Worm (Caenorhabditis elegans) whole organism, L1 larva: ENCODE results near the gene cfim-2.

Experiments used
- C04F5.9 ChIP-seq: sonication (generic microtip); optimal IDR thresholded peaks from 2 replicates; lab custom pipeline; 2016; ENCODE audit warnings: missing genetic modification characterization, missing compliant biosample characterization
- C16A3.4 ChIP-seq: fragments of 150-350 bp; optimal IDR thresholded peaks from 2 replicates; lab custom pipeline; 2014; ENCODE audit warnings: missing biosample characterization, missing genetic modification characterization
- C34B4.2 ChIP-seq: sonication (generic microtip); optimal IDR thresholded peaks from 2 replicates; lab custom pipeline; 2017; ENCODE audit warnings: mild to moderate bottlenecking, missing genetic modification characterization, missing compliant biosample characterization
- F16B12.6 ChIP-seq: fragments of 150-350 bp; optimal IDR thresholded peaks from 2 replicates; lab custom pipeline; 2014; ENCODE audit warnings: missing biosample characterization, missing genetic modification characterization
- aha-1 ChIP-seq: fragments of 150-350 bp; optimal IDR thresholded peaks from 2 replicates; lab custom pipeline; 2014; ENCODE audit warnings: missing biosample characterization, missing genetic modification characterization
- alr-1 ChIP-seq: fragments of 200-800 bp; sonication (Bioruptor generic); optimal IDR thresholded peaks from 2 replicates; lab custom pipeline; 2018; ENCODE audit warnings: borderline replicate concordance, mild to moderate bottlenecking, missing genetic modification characterization, missing compliant biosample characterization
- aly-2 ChIP-seq: fragments of 150-350 bp; optimal IDR thresholded peaks from 2 replicates; lab custom pipeline; 2014; ENCODE audit warnings: missing biosample characterization, missing genetic modification characterization
- ama-1 ChIP-seq: fragments of 150-350 bp; optimal IDR thresholded peaks from 2 replicates; lab custom pipeline; 2014
- blmp-1 ChIP-seq: fragments of 150-350 bp; optimal IDR thresholded peaks from 2 replicates; lab custom pipeline; 2014; ENCODE audit warnings: missing biosample characterization, missing genetic modification characterization
- ceh-63 ChIP-seq: fragments of 200-800 bp; sonication (Bioruptor generic); optimal IDR thresholded peaks from 2 replicates; lab custom pipeline; 2018; ENCODE audit warnings: mild to moderate bottlenecking, missing genetic modification characterization, missing compliant biosample characterization
- ceh-8 ChIP-seq: fragments of 200-800 bp; sonication (Bioruptor generic); optimal IDR thresholded peaks from 2 replicates; lab custom pipeline; 2018; ENCODE audit warnings: mild to moderate bottlenecking, missing genetic modification characterization, moderate library complexity, missing compliant biosample characterization
- ceh-82 ChIP-seq, 3 experiments: fragments of 150-350 bp in 1 of 3; sonication (generic microtip) in 2 of 3; optimal IDR thresholded peaks; 2 replicates each; lab custom pipeline; 2014 to 2017; ENCODE audit warnings: missing biosample characterization in 3 of 3, missing genetic modification characterization in 3 of 3
- dpl-1 ChIP-seq, 3 experiments: fragments of 150-350 bp in 2 of 3; sonication (generic microtip) in 1 of 3; optimal IDR thresholded peaks; 2 replicates each; lab custom pipeline; 2014 to 2017; ENCODE audit warnings: missing biosample characterization in 3 of 3, missing genetic modification characterization in 3 of 3, missing genetic modification reagents in 3 of 3
- dsc-1 ChIP-seq: sonication (generic microtip); optimal IDR thresholded peaks from 2 replicates; lab custom pipeline; 2016; ENCODE audit warnings: mild to moderate bottlenecking, missing genetic modification characterization, missing compliant biosample characterization
- efl-1 ChIP-seq, 4 experiments: fragments of 150-350 bp; optimal IDR thresholded peaks in 3 of 4; peaks in 1 of 4; 1 replicate in 1 of 4; 2 replicates in 3 of 4; lab custom pipeline; 2014; ENCODE audit warnings: missing biosample characterization in 2 of 4, missing genetic modification characterization in 2 of 4, missing genetic modification reagents in 2 of 4
- efl-3 ChIP-seq: fragments of 200-800 bp; sonication (Bioruptor generic); optimal IDR thresholded peaks from 2 replicates; lab custom pipeline; 2018; ENCODE audit warnings: mild to moderate bottlenecking, missing genetic modification characterization, missing compliant biosample characterization
- elt-2 ChIP-seq: sonication (generic microtip); optimal IDR thresholded peaks from 2 replicates; lab custom pipeline; 2016; ENCODE audit warnings: missing genetic modification characterization, mild to moderate bottlenecking, inconsistent platforms, missing compliant biosample characterization, missing genetic modification reagents
- elt-3 ChIP-seq, 6 experiments: fragments of 150-350 bp in 1 of 6; sonication (generic microtip); optimal IDR thresholded peaks; 2 replicates each; lab custom pipeline; 2017 to 2018; ENCODE audit warnings: missing biosample characterization in 6 of 6, missing genetic modification characterization in 6 of 6, inconsistent platforms in 1 of 6
- ets-5 ChIP-seq: fragments of 200-800 bp; sonication (Bioruptor generic); IDR thresholded peaks from 2 replicates; pipeline ENCODE4 v1.3.6; 2022; ENCODE audit warnings: missing genetic modification characterization, missing compliant biosample characterization
- fkh-10 ChIP-seq: sonication (generic microtip); optimal IDR thresholded peaks from 2 replicates; lab custom pipeline; 2017; ENCODE audit warnings: missing biosample characterization, missing genetic modification reagents, missing genetic modification characterization
- hpl-2 ChIP-seq: fragments of 150-350 bp; optimal IDR thresholded peaks from 2 replicates; lab custom pipeline; 2014; ENCODE audit warnings: missing biosample characterization, missing genetic modification reagents, missing genetic modification characterization
- isw-1 ChIP-seq: fragments of 200-800 bp; sonication (Bioruptor generic); IDR thresholded peaks from 2 replicates; pipeline ENCODE4 v1.3.6; 2022; ENCODE audit warnings: missing genetic modification characterization, missing compliant biosample characterization
- jun-1 ChIP-seq: fragments of 150-350 bp; optimal IDR thresholded peaks from 2 replicates; lab custom pipeline; 2014; ENCODE audit warnings: missing biosample characterization, missing genetic modification reagents, missing genetic modification characterization
- lin-13 ChIP-seq: fragments of 150-350 bp; optimal IDR thresholded peaks from 2 replicates; lab custom pipeline; 2014; ENCODE audit warnings: missing biosample characterization, missing genetic modification reagents, missing genetic modification characterization
- lin-35 ChIP-seq, 2 experiments: fragments of 150-350 bp; optimal IDR thresholded peaks; 2 replicates each; lab custom pipeline; 2014; ENCODE audit warnings: missing biosample characterization in 2 of 2, missing genetic modification characterization in 2 of 2, missing genetic modification reagents in 2 of 2
- lin-39 ChIP-seq: fragments of 150-350 bp; optimal IDR thresholded peaks from 2 replicates; lab custom pipeline; 2014; ENCODE audit warnings: missing biosample characterization, missing genetic modification reagents, missing genetic modification characterization
- lir-3 ChIP-seq: sonication (generic microtip); optimal IDR thresholded peaks from 2 replicates; lab custom pipeline; 2016; ENCODE audit warnings: mild to moderate bottlenecking, missing genetic modification characterization, moderate library complexity, missing compliant biosample characterization; ENCODE audit not compliant: poor library complexity
- mdl-1 ChIP-seq, 2 experiments: fragments of 150-350 bp; optimal IDR thresholded peaks; 2 replicates each; lab custom pipeline; 2014 to 2017; ENCODE audit warnings: missing biosample characterization in 2 of 2, missing genetic modification characterization in 2 of 2, inconsistent platforms in 1 of 2
- mep-1 ChIP-seq: fragments of 150-350 bp; optimal IDR thresholded peaks from 2 replicates; lab custom pipeline; 2014; ENCODE audit warnings: missing biosample characterization, missing genetic modification characterization
- nhr-20 ChIP-seq: sonication (generic microtip); optimal IDR thresholded peaks from 2 replicates; lab custom pipeline; 2016; ENCODE audit warnings: mild to moderate bottlenecking, missing genetic modification characterization, missing compliant biosample characterization
- nhr-237 ChIP-seq: fragments of 150-350 bp; optimal IDR thresholded peaks from 2 replicates; lab custom pipeline; 2014; ENCODE audit warnings: missing biosample characterization, missing genetic modification characterization
- nhr-28 ChIP-seq: fragments of 150-350 bp; optimal IDR thresholded peaks from 2 replicates; lab custom pipeline; 2014; ENCODE audit warnings: missing biosample characterization, missing genetic modification characterization
- nhr-47 ChIP-seq: sonication (generic microtip); optimal IDR thresholded peaks from 2 replicates; lab custom pipeline; 2016; ENCODE audit warnings: mild to moderate bottlenecking, missing genetic modification characterization, moderate library complexity, missing compliant biosample characterization
- nhr-71 ChIP-seq: sonication (generic microtip); optimal IDR thresholded peaks from 2 replicates; lab custom pipeline; 2016; ENCODE audit warnings: mild to moderate bottlenecking, missing genetic modification characterization, moderate library complexity, missing compliant biosample characterization
- nhr-84 ChIP-seq: sonication (generic microtip); optimal IDR thresholded peaks from 2 replicates; lab custom pipeline; 2017; ENCODE audit warnings: missing biosample characterization, missing genetic modification characterization
- nhr-85 ChIP-seq: sonication (generic microtip); peaks from one replicate; lab custom pipeline; 2016; ENCODE audit warnings: missing genetic modification characterization, inconsistent platforms, missing compliant biosample characterization
- nhr-90 ChIP-seq: sonication (generic microtip); optimal IDR thresholded peaks from 2 replicates; lab custom pipeline; 2016; ENCODE audit warnings: mild to moderate bottlenecking, missing genetic modification characterization, missing compliant biosample characterization; ENCODE audit not compliant: poor library complexity
- pax-3 ChIP-seq: fragments of 200-800 bp; sonication (Bioruptor generic); optimal IDR thresholded peaks from 2 replicates; lab custom pipeline; 2018; ENCODE audit warnings: mild to moderate bottlenecking, missing genetic modification characterization, moderate library complexity, missing compliant biosample characterization
- pqm-1 ChIP-seq: sonication (generic microtip); optimal IDR thresholded peaks from 3 replicates; lab custom pipeline; 2017; ENCODE audit warnings: missing biosample characterization, missing genetic modification characterization
- skn-1 ChIP-seq: fragments of 150-350 bp; optimal IDR thresholded peaks from 2 replicates; lab custom pipeline; 2014; ENCODE audit warnings: missing biosample characterization, missing genetic modification characterization
- snpc-4 ChIP-seq: fragments of 150-350 bp; optimal IDR thresholded peaks from 2 replicates; lab custom pipeline; 2014; ENCODE audit warnings: missing biosample characterization, missing genetic modification characterization
- snu-23 ChIP-seq: sonication (generic microtip); optimal IDR thresholded peaks from 2 replicates; lab custom pipeline; 2016; ENCODE audit warnings: missing genetic modification characterization, missing compliant biosample characterization
- sptf-1 ChIP-seq: fragments of 150-350 bp; optimal IDR thresholded peaks from 2 replicates; lab custom pipeline; 2014; ENCODE audit warnings: missing biosample characterization, missing genetic modification characterization
- tbx-2 ChIP-seq: sonication (generic microtip); optimal IDR thresholded peaks from 2 replicates; lab custom pipeline; 2016; ENCODE audit warnings: missing genetic modification characterization, missing compliant biosample characterization
- unc-30 ChIP-seq: sonication (generic microtip); optimal IDR thresholded peaks from 2 replicates; lab custom pipeline; 2017; ENCODE audit warnings: missing biosample characterization, missing genetic modification characterization
- unc-62 ChIP-seq: fragments of 150-350 bp; optimal IDR thresholded peaks from 2 replicates; lab custom pipeline; 2014; ENCODE audit warnings: missing biosample characterization, missing genetic modification reagents, missing genetic modification characterization
- unc-86 ChIP-seq: sonication (generic microtip); optimal IDR thresholded peaks from 2 replicates; lab custom pipeline; 2016; ENCODE audit warnings: missing genetic modification characterization, missing compliant biosample characterization
- vab-15 ChIP-seq: sonication (generic microtip); optimal IDR thresholded peaks from 2 replicates; lab custom pipeline; 2017; ENCODE audit warnings: missing genotype, mild to moderate bottlenecking, missing genetic modification characterization, missing compliant biosample characterization
- xbp-1 ChIP-seq: sonication (generic microtip); optimal IDR thresholded peaks from 2 replicates; lab custom pipeline; 2016; ENCODE audit warnings: missing genetic modification characterization, missing compliant biosample characterization
- zag-1 ChIP-seq: fragments of 150-350 bp; optimal IDR thresholded peaks from 2 replicates; lab custom pipeline; 2014; ENCODE audit warnings: missing biosample characterization, missing genetic modification characterization
- zip-4 ChIP-seq: fragments of 200-800 bp; sonication (Bioruptor generic); optimal IDR thresholded peaks from 2 replicates; lab custom pipeline; 2018; ENCODE audit warnings: mild to moderate bottlenecking, missing genetic modification characterization, moderate library complexity, missing compliant biosample characterization
- ztf-11 ChIP-seq, 2 experiments: sonication (generic microtip); optimal IDR thresholded peaks; 2 replicates each; lab custom pipeline; 2016 to 2017; ENCODE audit warnings: missing genetic modification characterization in 2 of 2, missing biosample characterization in 1 of 2, missing compliant biosample characterization in 1 of 2
- ztf-4 ChIP-seq: fragments of 150-350 bp; optimal IDR thresholded peaks from 2 replicates; lab custom pipeline; 2014; ENCODE audit warnings: missing biosample characterization, missing genetic modification characterization

Gene cfim-2

DNA sequence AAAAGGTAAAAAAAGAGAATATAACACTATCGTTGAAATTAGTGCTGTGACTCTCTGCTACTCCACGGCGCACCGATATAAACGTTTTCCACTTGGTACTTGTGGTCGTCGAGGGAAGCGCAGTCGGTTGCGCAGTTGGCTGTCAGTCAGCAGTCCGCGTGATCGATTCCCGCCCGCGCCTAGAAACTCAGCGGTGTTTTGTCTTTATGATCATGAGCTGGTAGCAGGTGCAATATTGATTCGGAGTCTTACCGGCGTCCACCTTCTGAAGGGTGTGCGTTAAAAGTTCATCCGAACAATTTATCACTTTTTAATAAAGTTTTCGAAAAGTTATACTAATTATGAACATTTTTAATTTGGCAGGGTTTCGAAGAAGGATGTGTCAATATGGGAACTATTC lies 969 bp downstream of the cfim-2 start:
- TF ChIP-seq elt-2 (tag; lab: Kevin White, UChicago) (peak; percentile 72), fkh-10 (GFP tag; lab: Kevin White, UChicago) (no peak), isw-1 (GFP tag; lab: Robert Waterston, UW) (no peak; the same call in 1 of the 2 replicates), unc-30 (tag; lab: Kevin White, UChicago) (no peak), mep-1 (tag; lab: Kevin White, UChicago) (peak; percentile 66), ama-1 (peak; percentile 44), skn-1 (tag; lab: Kevin White, UChicago) (peak; percentile 71), vab-15 (tag; lab: Kevin White, UChicago) (no peak), F16B12.6 (peak; percentile 2), zag-1 (tag; lab: Kevin White, UChicago) (no peak), lin-35 (GFP tag; optimal IDR thresholded peaks at IDR 0.05; lab: Kevin White, UChicago) (peak; percentile 52 to 81), nhr-28 (no peak), blmp-1 (tag; lab: Kevin White, UChicago) (no peak), lin-13 (GFP tag; lab: Kevin White, UChicago) (peak; percentile 49), mdl-1 (tag; optimal IDR thresholded peaks at IDR 0.05; lab: Kevin White, UChicago) (peak in 1 of 2 experiments; percentile 84), aly-2 (tag; lab: Kevin White, UChicago) (peak; percentile 50), hpl-2 (GFP tag; lab: Kevin White, UChicago) (peak; percentile 52), nhr-47 (peak; percentile 85), nhr-84 (no peak), ztf-4 (peak; percentile 64), ceh-63 (GFP tag; lab: Kevin White, UChicago) (no peak), pqm-1 (no peak), tbx-2 (peak; percentile 70), efl-3 (peak; percentile 24), jun-1 (tag; lab: Kevin White, UChicago) (peak; percentile 61), nhr-90 (peak; percentile 82), ets-5 (GFP tag; lab: Robert Waterston, UW) (no peak), ztf-11 (tag; optimal IDR thresholded peaks at IDR 0.05; lab: Kevin White, UChicago) (peak in 1 of 2 experiments; percentile 33), zip-4 (GFP tag; lab: Kevin White, UChicago) (peak; percentile 13), lir-3 (tag; lab: Kevin White, UChicago) (peak; percentile 51), dsc-1 (tag; lab: Kevin White, UChicago) (peak; percentile 80), unc-86 (peak; percentile 43), elt-3 (tag; optimal IDR thresholded peaks at IDR 0.05; lab: Kevin White, UChicago) (peak in 1 of 6 experiments; percentile 75), unc-62 (GFP tag; lab: Kevin White, UChicago) (no peak), ceh-82 (tag; optimal IDR thresholded peaks at IDR 0.05; lab: Kevin White, UChicago) (peak; percentile 55 to 62 (median 60)), nhr-85 (tag; lab: Kevin White, UChicago) (peak; percentile 81), snu-23 (GFP tag; lab: Kevin White, UChicago) (peak; percentile 82), C34B4.2 (tag; lab: Kevin White, UChicago) (no peak), C16A3.4 (tag; lab: Kevin White, UChicago) (peak; percentile 76), alr-1 (tag; lab: Kevin White, UChicago) (no peak), C04F5.9 (tag; lab: Kevin White, UChicago) (peak; percentile 29), aha-1 (tag; lab: Kevin White, UChicago) (no peak), ceh-8 (GFP tag; lab: Kevin White, UChicago) (peak; percentile 60), dpl-1 (GFP tag; optimal IDR thresholded peaks at IDR 0.05; lab: Kevin White, UChicago) (peak in 2 of 3 experiments; percentile 53 to 55), pax-3 (tag; lab: Kevin White, UChicago) (peak; percentile 66), nhr-237 (no peak), snpc-4 (peak; percentile 41), nhr-71 (tag; lab: Kevin White, UChicago) (peak; percentile 87), sptf-1 (tag; lab: Kevin White, UChicago) (no peak), lin-39 (tag; lab: Kevin White, UChicago) (no peak), efl-1 (optimal IDR thresholded peaks at IDR 0.05; lab: Kevin White, UChicago) (peak; percentile 56 to 62), efl-1 (GFP tag; optimal IDR thresholded peaks at IDR 0.05 in 1 of 2; lab: Kevin White, UChicago) (peak; percentile 46 to 96), xbp-1 (tag; lab: Kevin White, UChicago) (peak; percentile 79), nhr-20 (tag; lab: Kevin White, UChicago) (peak; percentile 79)
